Fruit fly (Drosophila melanogaster) whole organism, prepupa: ENCODE measurements around the gene CG33791.

ENCODE experiments used
- Blimp-1 ChIP-seq: fragments of 200-800 bp; sonication (Bioruptor generic); optimal IDR thresholded peaks from 3 replicates; lab custom pipeline; 2017; ENCODE audit warnings: missing biosample characterization, missing genetic modification characterization, mild to moderate bottlenecking, moderate library complexity, missing genetic modification reagents
- CG9139 ChIP-seq: fragments of 200-800 bp; sonication (Bioruptor generic); optimal IDR thresholded peaks from 3 replicates; lab custom pipeline; 2017; ENCODE audit warnings: missing biosample characterization, mild to moderate bottlenecking, missing genetic modification characterization
- Hr4 ChIP-seq: fragments of 200-800 bp; sonication (Bioruptor generic); optimal IDR thresholded peaks from 3 replicates; lab custom pipeline; 2016; ENCODE audit warnings: missing biosample characterization, missing genetic modification characterization
- Sox102F ChIP-seq: fragments of 200-800 bp; sonication (Bioruptor generic); optimal IDR thresholded peaks from 2 replicates; lab custom pipeline; 2016; ENCODE audit warnings: missing biosample characterization, mild to moderate bottlenecking, missing genetic modification characterization
- dsx ChIP-seq: fragments of 200-800 bp; optimal IDR thresholded peaks from 3 replicates; lab custom pipeline; 2019; ENCODE audit warnings: missing biosample characterization, mild to moderate bottlenecking, missing genetic modification characterization, moderate library complexity; ENCODE audit not compliant: poor library complexity, severe bottlenecking
- salr ChIP-seq, 2 experiments: fragments of 200-800 bp; sonication (Bioruptor generic); optimal IDR thresholded peaks; 3 replicates each; lab custom pipeline; 2016 to 2018; ENCODE audit warnings: missing biosample characterization in 2 of 2, missing genetic modification characterization in 2 of 2, mild to moderate bottlenecking in 1 of 2
- vri ChIP-seq: fragments of 200-800 bp; sonication (Bioruptor generic); optimal IDR thresholded peaks from 3 replicates; lab custom pipeline; 2016; ENCODE audit warnings: missing biosample characterization, mild to moderate bottlenecking, missing genetic modification characterization

DNA sequence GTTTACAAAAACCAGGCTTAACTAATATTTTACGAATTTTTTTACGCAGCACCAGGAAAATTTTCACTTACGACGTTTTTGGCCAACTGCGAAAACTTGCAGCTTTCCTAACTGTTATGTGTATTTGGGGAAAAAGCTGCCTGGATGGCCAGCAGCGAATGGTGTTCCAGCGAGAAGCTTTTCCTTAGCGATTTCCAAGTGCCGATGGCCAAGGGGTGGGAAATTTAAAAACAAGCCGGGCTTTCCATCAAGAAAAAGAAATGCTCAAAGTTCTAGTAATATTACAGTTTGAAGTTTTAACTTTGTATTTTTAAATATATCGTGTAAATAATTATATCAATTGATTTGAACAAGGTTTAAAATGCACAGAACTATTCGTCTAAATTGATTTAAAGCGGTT, 34.9 kb downstream of the CG33791 start, which contains the start of gene nSyb:
- TF ChIP-seq CG9139 (GFP tag; lab: Kevin White, UChicago), result no peak
- no peak for TF ChIP-seq salr (GFP tag; optimal IDR thresholded peaks at IDR 0.05; lab: Kevin White, UChicago)
- TF ChIP-seq Sox102F, result no peak
- TF ChIP-seq Hr4 (GFP tag; lab: Kevin White, UChicago), result no peak
- no peak for TF ChIP-seq dsx
- no peak for TF ChIP-seq Blimp-1 (GFP tag; lab: Kevin White, UChicago)
- no peak for TF ChIP-seq vri (GFP tag; lab: Kevin White, UChicago)
